Worm (Caenorhabditis elegans): Measurements from ENCODE around the gene C30H6.5.
A peak's percentile ranks its signal among the peaks of the same experiment; 100 is the strongest.

C30H6.5 gene

DNA sequence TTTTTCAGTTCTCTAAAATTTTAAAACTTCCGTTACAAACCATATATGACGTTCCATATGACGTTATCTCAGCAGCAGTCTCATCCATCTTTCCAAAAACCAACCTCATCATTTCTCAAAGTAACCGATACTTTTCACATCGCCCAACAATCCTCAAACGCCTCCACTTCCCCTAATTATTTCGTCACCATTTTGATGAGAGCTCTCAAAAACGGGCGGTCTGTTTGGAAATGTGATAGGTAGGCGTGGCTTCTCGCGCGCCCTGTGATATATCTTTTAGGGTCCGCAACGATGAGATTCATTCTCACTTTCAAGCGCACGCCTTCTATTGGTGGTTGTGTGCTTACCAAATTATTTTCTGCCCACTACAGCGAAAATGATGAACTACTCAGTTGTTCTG lies 3.3 kb upstream of the C30H6.5 start, which contains the start of gene trh-1:
Gene trh-1 (plus strand): TSS at position 301 of the 400 bp plus-strand sequence.
- TF ChIP-seq tag-97 (GFP tag; IDR thresholded peaks at IDR 0.05) (no peak), zag-1 (tag; optimal IDR thresholded peaks at IDR 0.05) (no peak), lin-38 (GFP tag; IDR thresholded peaks at IDR 0.05) (no peak), mep-1 (tag; optimal IDR thresholded peaks at IDR 0.05) (no peak), Y105C5A.15 (GFP tag; IDR thresholded peaks at IDR 0.05) (no peak), lin-39 (tag; optimal IDR thresholded peaks at IDR 0.05) (no peak), D1046.2 (GFP tag; IDR thresholded peaks at IDR 0.05) (no peak), ceh-28 (tag; optimal IDR thresholded peaks at IDR 0.05) (no peak)

DNA sequence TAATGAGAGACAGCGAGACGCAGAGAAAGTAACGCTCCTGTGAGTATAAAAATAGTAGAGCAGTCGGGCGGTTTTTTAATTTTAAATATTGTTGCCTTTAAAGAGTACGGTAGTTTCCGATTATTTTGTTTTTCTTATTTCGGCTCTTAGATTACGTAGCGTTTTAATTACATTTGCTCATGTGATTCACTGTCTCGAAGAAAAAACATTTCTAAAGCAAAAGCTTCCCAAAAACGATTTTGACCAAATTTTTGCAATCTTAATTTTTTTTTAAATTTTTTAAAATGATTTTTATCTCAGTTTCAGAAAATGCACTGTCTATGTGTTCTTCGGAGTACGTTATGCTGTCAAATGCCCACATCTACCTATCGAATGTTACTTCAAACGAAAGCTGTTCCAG lies 4.6 kb downstream of the C30H6.5 start, which contains the start of gene haf-1:
Gene haf-1 (plus strand): TSS at position 301 of the 400 bp plus-strand sequence.
- TF ChIP-seq jun-1 (tag; optimal IDR thresholded peaks at IDR 0.05), result no peak
- TF ChIP-seq daf-16 (GFP tag; optimal IDR thresholded peaks at IDR 0.05), result no peak
- TF ChIP-seq daf-16 (tag; optimal IDR thresholded peaks at IDR 0.05), result peak; percentile 59

DNA sequence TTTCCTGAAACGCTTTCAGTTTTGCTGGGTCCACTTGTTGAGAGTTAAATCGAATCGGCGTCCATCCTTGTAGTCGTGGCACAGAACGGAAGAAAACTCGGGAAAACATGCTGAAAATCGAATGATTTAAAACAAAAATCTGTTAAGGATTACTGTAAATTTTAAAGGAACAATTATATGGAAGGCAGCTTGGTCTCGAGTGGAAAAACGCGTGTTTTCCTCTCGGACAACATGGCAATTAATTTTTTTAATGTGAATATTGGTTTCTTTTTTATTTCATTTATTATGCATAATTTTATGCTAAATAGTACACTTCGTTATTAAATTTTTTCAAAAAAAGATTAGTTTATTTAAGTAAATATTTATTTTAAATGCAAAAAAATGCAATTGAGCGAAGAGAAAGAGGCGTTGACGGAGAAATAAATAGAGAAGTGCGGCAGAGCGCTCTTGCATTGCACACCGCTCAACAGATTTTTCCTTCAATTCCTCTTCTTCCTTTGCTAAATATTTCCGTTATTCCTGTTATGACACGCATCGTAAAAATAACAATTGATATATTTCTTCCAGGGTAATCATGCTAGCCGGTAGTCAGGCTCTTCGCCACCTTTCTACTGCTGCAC lies 8.6 kb downstream of the C30H6.5 start, which contains the start of the genes C30H6.9 and dlat-2:
Gene C30H6.9 (minus strand): TSS at position 110 of the 620 bp plus-strand sequence.
Gene dlat-2 (plus strand): TSS at position 566 of the 620 bp plus-strand sequence.
- TF ChIP-seq lsy-2 (tag; optimal IDR thresholded peaks at IDR 0.05) (peak in 1 of 2 experiments; percentile 43), lim-7 (GFP tag; IDR thresholded peaks at IDR 0.05) (no peak), daf-16 (GFP tag; optimal IDR thresholded peaks at IDR 0.05) (no peak), daf-16 (tag; optimal IDR thresholded peaks at IDR 0.05) (peak; percentile 48), snpc-1.2 (GFP tag; IDR thresholded peaks at IDR 0.05) (peak; percentile 71), dmd-9 (GFP tag; IDR thresholded peaks at IDR 0.05) (no peak), pha-4 (GFP tag; IDR thresholded peaks at IDR 0.05) (no peak), pha-4 (tag; optimal IDR thresholded peaks at IDR 0.05) (peak; percentile 40), pqm-1 (tag; optimal IDR thresholded peaks at IDR 0.05) (no peak), nhr-42 (GFP tag; IDR thresholded peaks at IDR 0.05) (no peak), F44E2.7 (GFP tag; IDR thresholded peaks at IDR 0.05) (no peak), lin-38 (GFP tag; IDR thresholded peaks at IDR 0.05) (peak; percentile 85), mes-2 (tag; optimal IDR thresholded peaks at IDR 0.05; ENCODE audit: poor library complexity, severe bottlenecking) (peak; percentile 24), dve-1 (tag; optimal IDR thresholded peaks at IDR 0.05; ENCODE audit: insufficient read depth) (peak; percentile 17), nhr-28 (tag; optimal IDR thresholded peaks at IDR 0.05) (peak; percentile 28), dpl-1 (GFP tag; optimal IDR thresholded peaks at IDR 0.05) (peak; percentile 50)

DNA sequence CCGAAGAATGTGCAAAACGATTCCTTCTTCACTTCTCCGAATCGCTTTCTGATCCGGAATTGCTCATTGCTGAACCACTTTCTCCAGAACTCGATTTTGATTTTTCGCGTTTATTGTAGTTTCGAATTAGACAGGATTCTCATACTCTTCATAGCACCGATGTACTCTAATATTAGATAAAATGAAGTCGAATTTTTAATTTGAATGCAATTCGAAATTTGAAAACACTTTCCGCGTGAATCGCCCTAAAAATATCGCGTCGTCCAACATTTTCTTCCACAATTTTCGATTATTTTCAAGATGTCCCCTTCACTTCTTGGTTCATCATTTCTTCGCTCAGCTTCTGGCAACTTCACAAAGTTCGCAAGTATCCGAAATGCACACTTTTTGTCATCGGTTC lies 10.5 kb downstream of the C30H6.5 start, which contains the start of gene C30H6.8:
Gene C30H6.8 (plus strand): TSS at position 301 of the 400 bp plus-strand sequence.
- TF ChIP-seq unc-62 (GFP tag; optimal IDR thresholded peaks at IDR 0.05 in 1 of 2) (peak in 1 of 2 experiments; percentile 80), unc-62 (tag; optimal IDR thresholded peaks at IDR 0.05) (no peak), nhr-48 (tag; optimal IDR thresholded peaks at IDR 0.05) (no peak)

DNA sequence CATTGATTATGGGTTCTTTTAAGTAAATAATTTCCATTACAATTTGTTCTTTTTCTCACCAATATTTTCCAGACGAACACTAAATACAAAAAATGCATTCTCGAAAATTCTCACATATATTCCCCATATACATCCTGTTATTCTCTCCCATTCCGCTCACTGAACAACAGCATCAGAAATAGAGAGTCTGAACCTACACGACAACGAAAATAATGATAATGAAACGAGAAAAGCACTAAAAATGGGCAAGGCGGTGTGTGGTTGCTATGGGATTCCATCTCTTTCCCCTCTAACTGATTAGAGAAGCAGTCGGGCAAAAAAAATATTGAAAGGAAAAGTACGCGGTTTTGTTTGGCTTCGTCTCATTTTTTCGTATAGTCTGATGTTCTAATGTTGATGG lies 11.5 kb downstream of the C30H6.5 start, which contains the start of gene C30H6.12:
Gene C30H6.12 (plus strand): TSS at position 301 of the 400 bp plus-strand sequence.
- no peak for TF ChIP-seq ceh-62 (tag; optimal IDR thresholded peaks at IDR 0.05)
- no peak for TF ChIP-seq jun-1 (tag; optimal IDR thresholded peaks at IDR 0.05)
- peak in 1 of 2 experiments; percentile 40 for TF ChIP-seq unc-62 (GFP tag; optimal IDR thresholded peaks at IDR 0.05 in 1 of 2)
- TF ChIP-seq unc-62 (tag; optimal IDR thresholded peaks at IDR 0.05), result no peak

DNA sequence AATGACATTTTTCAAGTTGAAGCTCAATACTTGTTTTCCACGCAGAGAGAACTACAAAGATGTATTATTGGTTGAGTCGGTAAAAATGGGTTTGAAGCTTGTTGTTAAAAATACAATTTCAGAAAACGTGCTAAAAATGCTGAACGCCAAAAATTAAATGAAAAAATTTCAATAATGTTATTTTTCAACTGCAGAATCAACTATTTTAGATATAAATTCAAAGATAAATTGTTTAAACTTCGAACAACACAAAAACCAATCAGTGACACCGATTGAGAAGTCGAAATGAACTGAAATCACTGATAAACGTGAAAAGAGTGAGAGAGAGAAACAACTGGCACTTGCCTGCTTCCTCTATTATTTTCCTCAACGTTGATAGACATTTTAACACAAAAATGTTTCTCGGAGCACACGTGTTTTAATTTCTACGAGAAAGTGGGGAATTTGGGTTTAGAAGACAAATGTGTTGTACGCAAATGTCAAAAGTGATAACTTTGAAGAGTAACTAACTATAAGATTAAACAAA lies 15.9 kb downstream of the C30H6.5 start, which contains the start of gene T02D1.8:
Gene T02D1.8 (minus strand): TSS at position 51 of the 526 bp plus-strand sequence.
- TF ChIP-seq dmd-8 (GFP tag; IDR thresholded peaks at IDR 0.05) (no peak), nhr-102 (tag; optimal IDR thresholded peaks at IDR 0.05) (no peak), egl-43 (GFP tag; IDR thresholded peaks at IDR 0.05) (no peak), lin-39 (tag; optimal IDR thresholded peaks at IDR 0.05) (no peak), unc-39 (tag; optimal IDR thresholded peaks at IDR 0.05) (no peak), snpc-1.2 (GFP tag; IDR thresholded peaks at IDR 0.05) (no peak), lin-13 (GFP tag; optimal IDR thresholded peaks at IDR 0.05) (no peak), lin-29 (GFP tag; IDR thresholded peaks at IDR 0.05) (no peak), mxl-3 (GFP tag; optimal IDR thresholded peaks at IDR 0.05) (peak; percentile 74), nhr-111 (GFP tag; optimal IDR thresholded peaks at IDR 0.05) (no peak), vab-7 (GFP tag; IDR thresholded peaks at IDR 0.05) (no peak), zip-2 (tag; optimal IDR thresholded peaks at IDR 0.05) (no peak), nhr-28 (tag; optimal IDR thresholded peaks at IDR 0.05) (peak; percentile 64), pqm-1 (tag; optimal IDR thresholded peaks at IDR 0.05) (peak; percentile 78), zfp-3 (GFP tag; conservative IDR thresholded peaks at IDR 0.05) (no peak), snpc-4 (tag; optimal IDR thresholded peaks at IDR 0.05) (no peak), aly-2 (tag; optimal IDR thresholded peaks at IDR 0.05) (no peak)

Data from whole organism, L4 larva.